Fruit fly (Drosophila melanogaster): ENCODE results near the gene CG33272.

The CG33272 gene

DNA sequence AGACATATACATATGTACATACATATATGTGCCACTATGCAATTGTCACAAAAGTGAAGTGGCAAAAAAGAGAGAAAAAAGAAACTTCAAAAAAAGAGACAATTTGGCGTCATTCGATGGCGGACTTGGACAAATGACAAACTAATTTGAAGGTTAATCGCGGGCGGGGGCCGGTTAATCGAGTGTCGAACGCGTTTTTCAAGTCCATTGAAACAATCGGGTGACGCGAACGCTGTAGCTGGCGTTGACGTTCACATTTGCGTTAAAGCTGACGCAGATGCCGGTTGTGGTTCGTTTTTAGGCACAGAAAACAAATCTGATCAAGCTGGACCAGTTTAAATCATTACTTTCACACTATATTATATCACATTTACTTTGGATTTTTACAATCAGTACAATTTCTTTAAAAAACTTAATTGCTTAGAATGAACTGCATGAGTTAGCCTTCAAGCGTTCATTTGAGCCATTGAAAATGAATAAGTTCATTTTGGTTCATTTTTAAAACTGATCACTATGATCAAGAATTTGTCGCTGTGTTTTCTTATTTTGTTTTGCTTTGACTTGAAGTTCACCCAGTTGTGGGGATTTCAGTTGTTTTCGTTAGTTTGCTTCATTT is 23.4 kb upstream of the CG33272 start:
- TF ChIP-seq Myc (optimal IDR thresholded peaks at IDR 0.05) (no peak), pan (optimal IDR thresholded peaks at IDR 0.05) (no peak), tai (GFP tag; optimal IDR thresholded peaks at IDR 0.05) (peak; percentile 33), OdsH (GFP tag; optimal IDR thresholded peaks at IDR 0.05) (peak; percentile 55), CG32264 (GFP tag; optimal IDR thresholded peaks at IDR 0.05) (no peak), Dfd (GFP tag; optimal IDR thresholded peaks at IDR 0.05) (no peak), sv (GFP tag; optimal IDR thresholded peaks at IDR 0.05) (peak; percentile 50), GATAd (GFP tag; optimal IDR thresholded peaks at IDR 0.05) (no peak), Hnf4 (GFP tag; optimal IDR thresholded peaks at IDR 0.05) (peak; percentile 3), sage (GFP tag; optimal IDR thresholded peaks at IDR 0.05) (no peak), N (GFP tag; optimal IDR thresholded peaks at IDR 0.05) (no peak), Vsx2 (GFP tag; optimal IDR thresholded peaks at IDR 0.05; ENCODE audit: partially characterized antibody) (no peak), fru (GFP tag; optimal IDR thresholded peaks at IDR 0.05) (peak; percentile 71), dsf (GFP tag; optimal IDR thresholded peaks at IDR 0.05; ENCODE audit: borderline replicate concordance) (no peak), dmrt93B (GFP tag; optimal IDR thresholded peaks at IDR 0.05) (peak; percentile 11), Rel (GFP tag; optimal IDR thresholded peaks at IDR 0.05) (no peak), Rel (tag; optimal IDR thresholded peaks at IDR 0.05) (no peak), lola (GFP tag; optimal IDR thresholded peaks at IDR 0.05) (no peak), Mio (GFP tag; optimal IDR thresholded peaks at IDR 0.05) (no peak), woc (GFP tag; optimal IDR thresholded peaks at IDR 0.05) (no peak), HLH106 (tag; optimal IDR thresholded peaks at IDR 0.05) (peak; percentile 62), ey (GFP tag; optimal IDR thresholded peaks at IDR 0.05) (peak; percentile 49), usp (GFP tag; optimal IDR thresholded peaks at IDR 0.05) (no peak), Dif (GFP tag; optimal IDR thresholded peaks at IDR 0.05; ENCODE audit: partially characterized antibody) (no peak), h (GFP tag; optimal IDR thresholded peaks at IDR 0.05) (no peak), Abd-B (GFP tag; optimal IDR thresholded peaks at IDR 0.05) (no peak), foxo (GFP tag; optimal IDR thresholded peaks at IDR 0.05) (peak in 1 of 2 experiments; percentile 47), Hr83 (GFP tag; optimal IDR thresholded peaks at IDR 0.05; ENCODE audit: poor library complexity, severe bottlenecking) (no peak), Jra (GFP tag; optimal IDR thresholded peaks at IDR 0.05) (no peak), dl (GFP tag; optimal IDR thresholded peaks at IDR 0.05; ENCODE audit: insufficient read depth in 1 of 2, partially characterized antibody in 2 of 2) (no peak), brk (GFP tag; optimal IDR thresholded peaks at IDR 0.05) (no peak), psq (GFP tag; optimal IDR thresholded peaks at IDR 0.05) (peak; percentile 66), jim (GFP tag; optimal IDR thresholded peaks at IDR 0.05) (no peak), CrebA (GFP tag; optimal IDR thresholded peaks at IDR 0.05; ENCODE audit: borderline replicate concordance) (no peak), Hr78 (GFP tag; optimal IDR thresholded peaks at IDR 0.05) (no peak), rgr (GFP tag; optimal IDR thresholded peaks at IDR 0.05) (peak; percentile 19), Sp1 (GFP tag; optimal IDR thresholded peaks at IDR 0.05) (peak; percentile 54), br (GFP tag; optimal IDR thresholded peaks at IDR 0.05) (peak; percentile 55), CG9705 (GFP tag; optimal IDR thresholded peaks at IDR 0.05) (no peak)

DNA sequence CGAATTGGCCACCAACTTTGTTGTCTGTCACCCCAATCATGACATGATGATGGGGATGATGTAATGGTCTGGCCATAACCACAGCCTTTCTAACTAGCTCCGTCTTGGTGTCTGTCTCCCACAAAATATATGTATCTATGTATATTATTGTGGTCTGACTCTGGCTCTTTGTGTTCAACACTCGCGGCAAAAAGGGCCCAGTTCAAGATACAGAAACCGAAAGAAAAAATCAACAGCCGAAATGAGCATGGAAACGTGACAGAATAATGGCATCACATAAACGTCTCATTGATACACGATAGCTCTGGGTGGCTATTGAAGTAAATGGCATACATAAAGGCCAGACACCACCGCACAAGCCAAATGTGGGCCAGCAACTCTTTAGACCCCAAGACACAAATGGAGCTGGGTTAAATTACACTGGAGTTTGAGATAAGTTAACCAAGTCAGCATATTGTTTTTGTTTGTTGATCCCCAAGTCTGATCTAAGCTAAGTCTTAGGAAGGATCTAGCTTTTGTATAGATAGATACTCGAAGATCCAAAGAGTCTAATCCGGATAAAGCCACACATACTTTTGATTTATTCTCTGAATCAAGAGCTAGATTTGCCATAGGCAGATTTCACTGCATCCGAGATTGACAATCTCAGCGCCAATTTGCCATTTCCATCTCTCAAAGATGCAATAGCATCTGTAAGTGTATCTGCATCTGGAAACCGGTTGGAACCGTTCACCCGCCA is 21.8 kb upstream of the CG33272 start:
- TF ChIP-seq CG9705 (GFP tag; optimal IDR thresholded peaks at IDR 0.05): no peak
- no peak for TF ChIP-seq pan (optimal IDR thresholded peaks at IDR 0.05)
- no peak for TF ChIP-seq Sp1 (GFP tag; optimal IDR thresholded peaks at IDR 0.05)
- TF ChIP-seq brk (GFP tag; optimal IDR thresholded peaks at IDR 0.05): no peak
- TF ChIP-seq sage (GFP tag; optimal IDR thresholded peaks at IDR 0.05): no peak
- TF ChIP-seq N (GFP tag; optimal IDR thresholded peaks at IDR 0.05): no peak
- TF ChIP-seq Dif (GFP tag; optimal IDR thresholded peaks at IDR 0.05; ENCODE audit: partially characterized antibody): no peak
- TF ChIP-seq Jra (GFP tag; optimal IDR thresholded peaks at IDR 0.05): no peak
- TF ChIP-seq Abd-B (GFP tag; optimal IDR thresholded peaks at IDR 0.05): no peak
- TF ChIP-seq Vsx2 (GFP tag; optimal IDR thresholded peaks at IDR 0.05; ENCODE audit: partially characterized antibody): no peak
- no peak for TF ChIP-seq psq (GFP tag; optimal IDR thresholded peaks at IDR 0.05)
- no peak for TF ChIP-seq dmrt93B (GFP tag; optimal IDR thresholded peaks at IDR 0.05)
- TF ChIP-seq Rel (GFP tag; optimal IDR thresholded peaks at IDR 0.05): no peak
- no peak for TF ChIP-seq Rel (tag; optimal IDR thresholded peaks at IDR 0.05)
- TF ChIP-seq dl (GFP tag; optimal IDR thresholded peaks at IDR 0.05; ENCODE audit: insufficient read depth in 1 of 2, partially characterized antibody in 2 of 2): no peak
- no peak for TF ChIP-seq rgr (GFP tag; optimal IDR thresholded peaks at IDR 0.05)
- TF ChIP-seq GATAd (GFP tag; optimal IDR thresholded peaks at IDR 0.05): no peak

All from whole organism, wandering third instar larva.